Fruit fly (Drosophila melanogaster): ENCODE results near the gene CG15465.

The CG15465 gene

dm6 chrX:5085964-5086707 is 577 bp downstream of the CG15465 start (continued):
- TF ChIP-seq CG6791 (GFP tag; IDR thresholded peaks at IDR 0.05; ENCODE audit: partially characterized antibody): no peak
- TF ChIP-seq p53 (GFP tag; optimal IDR thresholded peaks at IDR 0.05): no peak
- no peak for TF ChIP-seq CG33557 (GFP tag; optimal IDR thresholded peaks at IDR 0.05)
- TF ChIP-seq seq (GFP tag; IDR thresholded peaks at IDR 0.05): 0 out of 2 replicates have a peak, but pooled peaks have one; percentile 11
- peak; percentile 11 for TF ChIP-seq tx (GFP tag; optimal IDR thresholded peaks at IDR 0.05)
- TF ChIP-seq CG11695 (GFP tag; IDR thresholded peaks at IDR 0.05): no peak
- no peak for TF ChIP-seq prd (optimal IDR thresholded peaks at IDR 0.05)
- TF ChIP-seq prd (GFP tag; IDR thresholded peaks at IDR 0.05): peak; percentile 43; the same call in 1 of the 3 replicates
- TF ChIP-seq ewg (GFP tag; optimal IDR thresholded peaks at IDR 0.05): peak; percentile 7
- TF ChIP-seq Hr51 (GFP tag; optimal IDR thresholded peaks at IDR 0.05): peak in 1 of 2 experiments; percentile 57
- peak; percentile 33; the same call in 1 of the 2 replicates for TF ChIP-seq hbn (GFP tag; IDR thresholded peaks at IDR 0.05; ENCODE audit: partially characterized antibody)
- TF ChIP-seq NK7.1 (GFP tag; optimal IDR thresholded peaks at IDR 0.05): no peak
- TF ChIP-seq chif (GFP tag; optimal IDR thresholded peaks at IDR 0.05): no peak
- no peak for TF ChIP-seq Nf-YB (GFP tag; optimal IDR thresholded peaks at IDR 0.05)
- TF ChIP-seq ac (GFP tag; optimal IDR thresholded peaks at IDR 0.05): no peak
- no peak for TF ChIP-seq mirr (GFP tag; optimal IDR thresholded peaks at IDR 0.05)
- TF ChIP-seq HmgD (GFP tag; optimal IDR thresholded peaks at IDR 0.05): no peak
- no peak for TF ChIP-seq ham (GFP tag; IDR thresholded peaks at IDR 0.05)
- TF ChIP-seq Chrac-16 (GFP tag; optimal IDR thresholded peaks at IDR 0.05): peak; percentile 10
- no peak for TF ChIP-seq da (GFP tag; optimal IDR thresholded peaks at IDR 0.05)
- no peak for TF ChIP-seq CG1602 (GFP tag; optimal IDR thresholded peaks at IDR 0.05)
- no peak for TF ChIP-seq CkIIα-i1 (GFP tag; IDR thresholded peaks at IDR 0.05)
- TF ChIP-seq Trl (optimal IDR thresholded peaks at IDR 0.05): peak; percentile 96 to 98
- no peak for TF ChIP-seq Trl (GFP tag; optimal IDR thresholded peaks at IDR 0.05)
- TF ChIP-seq CG17328 (GFP tag; IDR thresholded peaks at IDR 0.05): no peak
- no peak for TF ChIP-seq wek (GFP tag; optimal IDR thresholded peaks at IDR 0.05)
- TF ChIP-seq HLH3B (GFP tag; IDR thresholded peaks at IDR 0.05): no peak
- TF ChIP-seq row (GFP tag; IDR thresholded peaks at IDR 0.05): peak; percentile 44
- no peak for TF ChIP-seq CG3163 (GFP tag; optimal IDR thresholded peaks at IDR 0.05)
- TF ChIP-seq CG15601 (tag; optimal IDR thresholded peaks at IDR 0.05): no peak
- TF ChIP-seq C15 (GFP tag; IDR thresholded peaks at IDR 0.05): no peak
- TF ChIP-seq Fer3 (tag; optimal IDR thresholded peaks at IDR 0.05): no peak
- no peak for TF ChIP-seq chn (GFP tag; optimal IDR thresholded peaks at IDR 0.05)
- TF ChIP-seq CG7987 (GFP tag; optimal IDR thresholded peaks at IDR 0.05): no peak
- TF ChIP-seq croc (GFP tag; conservative IDR thresholded peaks at IDR 0.05): no peak
- TF ChIP-seq CG32772 (GFP tag; IDR thresholded peaks at IDR 0.05): no peak
- peak; percentile 73 for TF ChIP-seq CTCF (GFP tag; optimal IDR thresholded peaks at IDR 0.05)
- TF ChIP-seq CG2889 (GFP tag; IDR thresholded peaks at IDR 0.05): no peak
- TF ChIP-seq CG8765 (GFP tag; IDR thresholded peaks at IDR 0.05): no peak
- peak; percentile 48 for TF ChIP-seq Xbp1 (GFP tag; optimal IDR thresholded peaks at IDR 0.05)
- TF ChIP-seq Atf3 (GFP tag; optimal IDR thresholded peaks at IDR 0.05): no peak
- TF ChIP-seq repo (GFP tag; optimal IDR thresholded peaks at IDR 0.05): no peak
- TF ChIP-seq CG18599 (GFP tag; optimal IDR thresholded peaks at IDR 0.05): peak; percentile 45
- peak; percentile 32; the same call in 1 of the 2 replicates for TF ChIP-seq Ada2b (GFP tag; IDR thresholded peaks at IDR 0.05)
- TF ChIP-seq org-1 (GFP tag; optimal IDR thresholded peaks at IDR 0.05): peak; percentile 27
- TF ChIP-seq CG7357 (GFP tag; IDR thresholded peaks at IDR 0.05): no peak
- TF ChIP-seq CG7372 (GFP tag; IDR thresholded peaks at IDR 0.05): no peak
- no peak for TF ChIP-seq Eip74EF (GFP tag; optimal IDR thresholded peaks at IDR 0.05)
- no peak for TF ChIP-seq D (optimal IDR thresholded peaks at IDR 0.05)
- TF ChIP-seq D (GFP tag; optimal IDR thresholded peaks at IDR 0.05): peak; percentile 17
- no peak for TF ChIP-seq CG13424 (tag; optimal IDR thresholded peaks at IDR 0.05)
